Fruit fly (Drosophila melanogaster) whole organism, wandering third instar larva: ENCODE results near the gene miple2.

Experiments used
- Abd-B ChIP-seq: fragments of >200 bp; optimal IDR thresholded peaks from 2 replicates; lab custom pipeline; 2017; ENCODE audit warnings: missing biosample characterization, missing genetic modification characterization
- CG32264 ChIP-seq: fragments of 200-800 bp; sonication (Bioruptor generic); optimal IDR thresholded peaks from 2 replicates; lab custom pipeline; 2016; ENCODE audit warnings: missing biosample characterization, missing genetic modification characterization
- OdsH ChIP-seq: fragments of 200-800 bp; sonication (Bioruptor generic); optimal IDR thresholded peaks from 2 replicates; lab custom pipeline; 2016; ENCODE audit warnings: missing biosample characterization, mild to moderate bottlenecking, missing genetic modification characterization
- lola ChIP-seq: fragments of >200 bp; optimal IDR thresholded peaks from 2 replicates; lab custom pipeline; 2017; ENCODE audit warnings: missing biosample characterization, missing genetic modification characterization
- usp ChIP-seq: fragments of >200 bp; optimal IDR thresholded peaks from 2 replicates; lab custom pipeline; 2017; ENCODE audit warnings: missing biosample characterization, missing genetic modification characterization

- TF ChIP-seq OdsH (GFP tag; lab: Kevin White, UChicago), result no peak
- TF ChIP-seq CG32264, result no peak
- TF ChIP-seq usp (GFP tag; lab: Kevin White, UChicago), result no peak
- no peak for TF ChIP-seq Abd-B (GFP tag; lab: Kevin White, UChicago)
- no peak for TF ChIP-seq lola
Observed at dm6 chr3L:320010-320337, 49.0 kb downstream of the miple2 start.
